Fruit fly (Drosophila melanogaster) S2 (cell line): ENCODE data around the gene CG6380.

ENCODE experiments used
- CG8478 ChIP-seq: fragments of >200 bp; optimal IDR thresholded peaks from 2 replicates; lab custom pipeline; 2018
- CTCF ChIP-seq, 2 experiments: fragments of >200 bp; optimal IDR thresholded peaks; 2 replicates each; lab custom pipeline; 2018

Gene CG6380

dm6 chr2L:17292102-17292501 is at the start of gene CG6380:
TSS of gene CG6380 (minus strand) at chr2L:17292202.
- TF ChIP-seq CG8478 (lab: Kevin White, UChicago) (no peak), CTCF (optimal IDR thresholded peaks at IDR 0.05; lab: Kevin White, UChicago) (no peak)

- TF ChIP-seq CG8478 (lab: Kevin White, UChicago) (no peak), CTCF (optimal IDR thresholded peaks at IDR 0.05; lab: Kevin White, UChicago) (no peak)
These were observed 28.6 kb upstream of the CG6380 start, which contains the start of gene CG45691 for dm6 chr2L:17320612-17321011. TSS of gene CG45691 (minus strand) at chr2L:17320712.

- no peak for TF ChIP-seq CTCF (optimal IDR thresholded peaks at IDR 0.05; lab: Kevin White, UChicago)
- TF ChIP-seq CG8478 (lab: Kevin White, UChicago) = no peak
These were observed 19.7 kb upstream of the CG6380 start, which contains the start of gene CG34170 for dm6 chr2L:17311720-17312119. TSS of gene CG34170 (minus strand) at chr2L:17311820.

dm6 chr2L:17285940-17286339 is 6.1 kb downstream of the CG6380 start, which contains the start of gene CG15140:
TSS of gene CG15140 (plus strand) at chr2L:17286240.
- no peak for TF ChIP-seq CTCF (optimal IDR thresholded peaks at IDR 0.05; lab: Kevin White, UChicago)
- no peak for TF ChIP-seq CG8478 (lab: Kevin White, UChicago)

- TF ChIP-seq CG8478 (lab: Kevin White, UChicago) (no peak), CTCF (optimal IDR thresholded peaks at IDR 0.05; lab: Kevin White, UChicago) (no peak)
These were observed 22.3 kb downstream of the CG6380 start for dm6 chr2L:17269740-17270139.

- no peak for TF ChIP-seq CG8478 (lab: Kevin White, UChicago)
- no peak for TF ChIP-seq CTCF (optimal IDR thresholded peaks at IDR 0.05; lab: Kevin White, UChicago)
These were observed 23.8 kb downstream of the CG6380 start for dm6 chr2L:17268088-17268755.

- no peak for TF ChIP-seq CG8478 (lab: Kevin White, UChicago)
- no peak for TF ChIP-seq CTCF (optimal IDR thresholded peaks at IDR 0.05; lab: Kevin White, UChicago)
These were observed 24.6 kb downstream of the CG6380 start for dm6 chr2L:17267358-17267750.

dm6 chr2L:17266677-17267357 is 25.2 kb downstream of the CG6380 start:
- TF ChIP-seq CG8478 (lab: Kevin White, UChicago) (no peak), CTCF (optimal IDR thresholded peaks at IDR 0.05; lab: Kevin White, UChicago) (no peak)

- TF ChIP-seq CG8478 (lab: Kevin White, UChicago) = no peak
- TF ChIP-seq CTCF (optimal IDR thresholded peaks at IDR 0.05; lab: Kevin White, UChicago) = no peak
These were observed 28.6 kb downstream of the CG6380 start for dm6 chr2L:17263352-17263751.

dm6 chr2L:17262231-17262630 is 29.8 kb downstream of the CG6380 start:
- no peak for TF ChIP-seq CG8478 (lab: Kevin White, UChicago)
- TF ChIP-seq CTCF (optimal IDR thresholded peaks at IDR 0.05; lab: Kevin White, UChicago) = no peak

dm6 chr2L:17260577-17260976 is 31.4 kb downstream of the CG6380 start, which contains the start of gene beat-IIIc:
TSS of gene beat-IIIc (minus strand) at chr2L:17260734.
- peak; percentile 95 to 99 for TF ChIP-seq CTCF (optimal IDR thresholded peaks at IDR 0.05; lab: Kevin White, UChicago)
- TF ChIP-seq CG8478 (lab: Kevin White, UChicago) = no peak

dm6 chr2L:17243101-17243780 is 48.8 kb downstream of the CG6380 start:
- TF ChIP-seq CG8478 (lab: Kevin White, UChicago) (no peak), CTCF (optimal IDR thresholded peaks at IDR 0.05; lab: Kevin White, UChicago) (no peak)
